Worm (Caenorhabditis elegans): ENCODE data around the gene mrpl-30.

Gene mrpl-30

DNA sequence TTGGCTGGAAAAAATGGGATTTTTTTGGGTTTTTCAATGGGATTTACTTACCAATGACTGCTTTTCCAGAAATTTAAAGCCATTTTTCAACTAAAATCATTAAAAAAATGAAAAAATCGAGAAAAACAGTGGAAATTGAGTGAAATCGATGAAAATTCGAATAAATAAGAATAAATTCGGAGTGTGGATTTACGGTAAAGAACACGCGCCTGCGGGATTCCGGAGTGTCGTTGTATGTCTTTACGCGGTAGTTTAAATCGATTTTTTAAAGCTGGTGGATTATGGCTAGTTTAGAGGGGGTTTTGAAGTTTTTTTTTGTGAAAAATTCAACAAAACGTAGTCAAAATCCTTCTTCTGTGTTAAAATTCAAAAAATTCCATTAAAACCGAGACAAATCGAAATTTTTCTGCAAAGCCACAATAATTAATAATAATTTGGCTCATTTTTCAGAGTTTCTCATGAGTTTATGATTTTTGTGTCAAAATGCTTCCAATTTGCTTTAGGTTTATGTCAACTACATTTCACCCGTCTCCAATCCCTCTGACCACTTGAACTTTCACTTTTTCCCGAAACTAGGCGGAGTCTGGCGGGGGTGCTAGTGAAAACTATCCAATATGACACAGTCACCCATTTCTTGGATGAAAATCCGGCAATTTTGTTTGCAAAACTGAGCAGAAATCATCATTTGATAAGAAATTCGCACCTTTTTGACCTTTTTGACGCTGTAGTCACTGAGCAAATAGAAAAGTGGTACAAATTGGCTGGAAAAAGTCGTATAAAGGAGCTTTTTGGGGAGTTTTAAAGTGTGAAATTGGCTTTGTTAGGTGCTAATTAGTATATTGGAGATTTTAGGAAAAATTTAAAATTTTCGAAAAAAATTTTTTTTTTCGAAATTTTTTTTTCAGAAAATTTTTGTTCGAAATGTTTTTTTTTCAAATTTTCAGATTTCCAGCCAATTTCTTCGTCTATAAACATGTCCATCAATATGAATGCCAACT is 9.3 kb downstream of the mrpl-30 start, which contains the start of the genes cic-1 and strm-1 (continued):
- TF ChIP-seq unc-62 (GFP tag; optimal IDR thresholded peaks at IDR 0.05 in 1 of 2), result peak in 1 of 2 experiments; percentile 4
- TF ChIP-seq unc-62 (tag; optimal IDR thresholded peaks at IDR 0.05), result no peak
- no peak for TF ChIP-seq egl-43 (GFP tag; IDR thresholded peaks at IDR 0.05)
- TF ChIP-seq ctbp-1 (GFP tag; IDR thresholded peaks at IDR 0.05), result no peak
- no peak for TF ChIP-seq ceh-20 (GFP tag; IDR thresholded peaks at IDR 0.05)
- TF ChIP-seq ces-1 (GFP tag; optimal IDR thresholded peaks at IDR 0.05), result no peak
- no peak for TF ChIP-seq mdl-1 (tag; optimal IDR thresholded peaks at IDR 0.05)

DNA sequence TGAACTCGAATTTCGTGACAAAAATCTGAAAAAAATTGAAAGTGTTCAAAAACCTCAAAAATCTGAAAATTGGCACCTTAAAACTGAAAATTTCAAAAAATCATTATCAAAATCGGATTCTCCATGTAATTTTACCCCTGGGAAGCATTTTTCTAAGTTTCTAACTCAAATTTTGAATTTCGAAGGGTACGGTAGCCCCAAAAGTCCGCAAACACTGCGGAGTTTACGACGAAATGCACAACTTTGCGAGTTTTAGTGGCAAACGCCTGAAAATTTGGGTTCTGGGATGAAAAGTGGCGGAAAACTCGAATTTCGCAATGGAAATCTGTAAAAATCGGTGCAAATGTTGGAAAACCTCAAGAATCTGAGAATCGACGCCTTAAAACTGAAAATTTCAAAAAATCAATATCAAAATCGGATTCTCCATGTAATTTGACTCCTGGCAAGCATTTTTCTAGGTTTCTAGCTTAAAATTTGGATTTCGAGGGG is 17.1 kb downstream of the mrpl-30 start:
- TF ChIP-seq lsy-2 (tag; optimal IDR thresholded peaks at IDR 0.05), result peak in 1 of 2 experiments; percentile 45
- TF ChIP-seq ztf-11 (tag; optimal IDR thresholded peaks at IDR 0.05), result no peak
- TF ChIP-seq lin-13 (GFP tag; optimal IDR thresholded peaks at IDR 0.05), result peak; percentile 64
- no peak for TF ChIP-seq jun-1 (tag; optimal IDR thresholded peaks at IDR 0.05)

DNA sequence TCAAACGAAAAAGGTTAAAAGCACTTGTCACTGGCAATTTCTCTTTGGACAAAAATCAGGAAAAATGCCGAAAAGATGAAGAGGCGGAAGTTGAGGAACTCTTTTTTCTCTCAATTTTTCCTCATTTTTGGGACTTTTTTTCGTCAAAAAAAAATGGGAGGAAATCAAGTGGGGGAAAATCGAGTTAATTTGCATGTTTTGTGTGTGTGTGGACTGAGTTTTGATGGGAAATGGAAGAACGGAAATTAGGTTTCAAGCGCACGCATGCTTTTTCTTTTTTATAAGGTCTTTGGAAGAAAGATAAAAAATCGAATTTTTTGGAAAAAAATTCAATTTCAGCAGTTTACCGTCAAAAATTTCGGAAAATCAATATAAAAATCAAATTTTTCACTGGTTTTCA is 19.1 kb downstream of the mrpl-30 start:
- TF ChIP-seq ces-1 (GFP tag; optimal IDR thresholded peaks at IDR 0.05), result peak; percentile 86
- no peak for TF ChIP-seq ztf-11 (tag; optimal IDR thresholded peaks at IDR 0.05)
- no peak for TF ChIP-seq ceh-44 (GFP tag; IDR thresholded peaks at IDR 0.05)

DNA sequence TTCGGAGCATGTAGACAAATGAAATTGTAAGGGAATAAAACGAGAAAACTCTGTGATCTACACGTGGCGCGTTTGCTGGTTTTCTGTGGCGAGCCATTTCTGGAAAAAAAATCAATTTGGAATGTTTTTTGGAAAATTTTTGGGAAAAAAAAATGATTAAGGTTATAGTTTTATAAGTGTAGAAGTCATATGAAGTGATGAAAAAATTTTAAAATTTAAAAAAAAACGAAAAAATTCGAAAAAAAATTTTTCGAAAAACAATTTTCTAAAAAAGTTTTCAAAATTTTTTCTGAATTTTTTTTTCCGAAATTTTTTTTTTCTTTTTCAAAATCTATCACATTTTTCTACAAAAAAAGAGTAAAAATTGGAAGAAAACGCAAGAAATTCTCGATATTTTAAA is 24.3 kb downstream of the mrpl-30 start, which contains the start of gene H14E04.3:
TSS of gene H14E04.3 (minus strand) at position 101 of the 400 bp plus-strand sequence.
- TF ChIP-seq lin-38 (GFP tag; IDR thresholded peaks at IDR 0.05), result no peak
- no peak for TF ChIP-seq dmd-8 (GFP tag; IDR thresholded peaks at IDR 0.05)
- no peak for TF ChIP-seq nhr-11 (tag; optimal IDR thresholded peaks at IDR 0.05)
- TF ChIP-seq zfp-2 (tag; optimal IDR thresholded peaks at IDR 0.05), result no peak
- no peak for TF ChIP-seq hmg-1.1 (GFP tag; IDR thresholded peaks at IDR 0.05)

DNA sequence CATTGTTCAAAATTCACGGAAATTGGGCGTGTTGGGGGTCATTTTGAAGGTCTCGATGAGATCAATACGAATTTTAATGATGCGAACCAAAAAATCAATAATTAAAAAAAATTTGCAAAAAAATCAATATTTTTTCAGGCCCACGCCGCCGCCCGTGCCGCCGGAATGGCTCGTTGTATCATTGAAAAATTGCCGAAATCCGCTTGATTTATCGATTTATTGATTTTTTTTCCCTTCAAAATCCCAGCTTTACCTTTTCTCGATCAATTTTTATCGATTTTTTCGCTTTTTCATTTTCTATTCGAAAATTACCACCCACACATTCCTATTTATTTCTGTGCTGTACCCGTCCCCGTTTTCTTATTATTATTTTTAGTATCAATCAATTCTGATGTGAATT is 26.4 kb downstream of the mrpl-30 start:
- TF ChIP-seq ceh-28 (tag; optimal IDR thresholded peaks at IDR 0.05) (peak; percentile 99), aha-1 (tag) (peak; percentile 30), ama-1 (optimal IDR thresholded peaks at IDR 0.05) (no peak), dpl-1 (GFP tag; optimal IDR thresholded peaks at IDR 0.05) (no peak), mdl-1 (tag; optimal IDR thresholded peaks at IDR 0.05) (no peak), nhr-102 (tag; optimal IDR thresholded peaks at IDR 0.05) (no peak)

DNA sequence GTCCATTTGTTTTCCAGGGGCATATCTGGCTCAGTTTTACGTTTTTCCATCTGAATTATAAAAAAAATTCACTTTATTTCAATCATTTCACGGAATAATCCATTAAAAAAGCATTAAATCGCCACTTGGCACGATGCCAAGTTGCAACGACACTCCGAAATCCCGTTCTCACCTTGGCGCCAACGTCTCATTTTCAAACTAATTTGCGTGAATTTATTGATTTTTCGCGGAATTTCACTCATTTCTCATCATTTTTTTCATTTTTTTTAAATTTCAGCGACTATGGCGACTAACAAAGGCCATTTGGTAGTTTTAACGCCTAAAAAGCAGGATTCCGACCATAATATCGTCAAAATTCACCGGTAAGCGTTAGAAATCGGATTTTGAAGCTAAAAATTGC is 34.9 kb downstream of the mrpl-30 start, which contains the start of gene H14E04.2:
TSS of gene H14E04.2 (plus strand) at position 276 of the 400 bp plus-strand sequence.
- TF ChIP-seq nhr-11 (tag; optimal IDR thresholded peaks at IDR 0.05) (peak; percentile 26), pha-4 (GFP tag; IDR thresholded peaks at IDR 0.05) (peak; percentile 35; the same call in 1 of the 2 replicates), pha-4 (tag; optimal IDR thresholded peaks at IDR 0.05) (no peak), T20F7.1 (GFP tag; optimal IDR thresholded peaks at IDR 0.05) (peak; percentile 97), egl-27 (tag; optimal IDR thresholded peaks at IDR 0.05) (no peak), lir-3 (tag; optimal IDR thresholded peaks at IDR 0.05) (no peak), rbr-2 (tag; optimal IDR thresholded peaks at IDR 0.05) (peak; percentile 44), lsy-2 (tag; optimal IDR thresholded peaks at IDR 0.05) (peak; percentile 11 to 88), set-16 (GFP tag; IDR thresholded peaks at IDR 0.05) (no peak), hlh-30 (tag; optimal IDR thresholded peaks at IDR 0.05; ENCODE audit: insufficient read depth) (peak; percentile 49), nhr-25 (tag; optimal IDR thresholded peaks at IDR 0.05; ENCODE audit: borderline replicate concordance, insufficient read depth) (peak; percentile 45), lin-38 (GFP tag; IDR thresholded peaks at IDR 0.05) (peak; percentile 73), ctbp-1 (GFP tag; IDR thresholded peaks at IDR 0.05) (no peak), mep-1 (tag; optimal IDR thresholded peaks at IDR 0.05) (peak; percentile 59), nhr-6 (tag; optimal IDR thresholded peaks at IDR 0.05) (peak; percentile 26), F10B5.3 (tag; optimal IDR thresholded peaks at IDR 0.05) (no peak), aha-1 (tag) (peak; percentile 87), hlh-11 (tag; optimal IDR thresholded peaks at IDR 0.05) (no peak), mes-2 (tag; optimal IDR thresholded peaks at IDR 0.05; ENCODE audit: poor library complexity, severe bottlenecking) (peak; percentile 83), dpl-1 (GFP tag; optimal IDR thresholded peaks at IDR 0.05) (peak; percentile 97), lin-13 (GFP tag; optimal IDR thresholded peaks at IDR 0.05) (peak; percentile 67), Y48G9A.11 (GFP tag; IDR thresholded peaks at IDR 0.05) (peak; percentile 95)
